Worm (Caenorhabditis elegans): ENCODE measurements around the gene srd-69.

DNA sequence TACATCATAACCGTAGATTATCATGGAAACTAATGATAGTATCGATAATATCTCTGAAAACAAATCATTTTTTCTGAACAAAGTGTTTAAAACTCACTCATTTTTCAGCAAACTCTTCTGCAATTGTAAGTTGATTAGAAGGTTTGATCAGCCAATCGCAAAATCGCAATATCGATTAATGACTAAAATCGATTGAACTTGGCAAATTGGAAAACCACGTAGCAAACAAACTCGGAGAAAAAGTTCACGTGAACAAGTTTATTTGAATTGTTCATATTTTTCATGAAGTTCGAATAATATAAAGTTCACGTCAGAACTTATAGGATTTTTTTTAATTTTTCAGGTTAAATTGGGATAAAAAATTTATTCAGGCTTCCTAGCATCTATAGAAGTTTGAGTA lies 9.1 kb downstream of the srd-69 start, which contains the start of gene H04J21.1:
- TF ChIP-seq snpc-4 (tag; optimal IDR thresholded peaks at IDR 0.05) (no peak), lin-39 (tag; optimal IDR thresholded peaks at IDR 0.05) (no peak), ceh-82 (tag; optimal IDR thresholded peaks at IDR 0.05) (no peak), nhr-28 (tag; optimal IDR thresholded peaks at IDR 0.05) (no peak), unc-39 (tag; optimal IDR thresholded peaks at IDR 0.05) (no peak)

Data from whole organism, L3 larva.